Fruit fly (Drosophila melanogaster): ENCODE data around the gene SdhD.

SdhD gene

DNA sequence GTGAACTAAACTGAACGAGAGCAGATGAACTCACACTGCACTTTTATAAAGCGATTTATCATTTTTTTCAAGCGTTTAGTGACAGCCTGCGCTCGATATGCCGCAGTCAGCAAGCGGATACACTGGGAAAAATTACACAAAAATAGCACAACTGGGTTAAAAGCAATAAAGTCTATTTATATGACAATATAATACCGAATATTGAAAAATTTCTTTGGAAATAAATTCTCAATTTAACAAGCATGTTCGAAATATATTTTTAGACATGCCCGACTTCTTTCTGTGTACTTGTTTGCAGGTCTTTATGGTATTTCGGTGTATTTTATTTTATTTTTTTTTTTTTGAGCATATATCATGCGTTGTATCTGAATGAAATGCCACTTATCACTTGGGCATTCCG is 46.5 kb downstream of the SdhD start (continued):
- TF ChIP-seq CG10274 (GFP tag; optimal IDR thresholded peaks at IDR 0.05) (no peak), CG15011 (GFP tag; optimal IDR thresholded peaks at IDR 0.05) (peak; percentile 9), Adf1 (GFP tag; IDR thresholded peaks at IDR 0.05) (no peak), NfI (GFP tag; optimal IDR thresholded peaks at IDR 0.05) (peak; percentile 45), CG11247 (GFP tag; IDR thresholded peaks at IDR 0.05) (no peak), NFAT (GFP tag; IDR thresholded peaks at IDR 0.05) (no peak), tap (tag; optimal IDR thresholded peaks at IDR 0.05) (no peak), zen (tag; optimal IDR thresholded peaks at IDR 0.05) (peak; percentile 79), Nf-YB (GFP tag; optimal IDR thresholded peaks at IDR 0.05) (no peak), HLH3B (GFP tag; IDR thresholded peaks at IDR 0.05) (peak; percentile 9; the same call in 1 of the 2 replicates), Sox102F (GFP tag; optimal IDR thresholded peaks at IDR 0.05) (peak; percentile 84), CHES-1-like (GFP tag; optimal IDR thresholded peaks at IDR 0.05) (no peak), CG9609 (GFP tag; optimal IDR thresholded peaks at IDR 0.05) (peak; percentile 31), CG33557 (GFP tag; optimal IDR thresholded peaks at IDR 0.05) (peak; percentile 33), B-H1 (GFP tag; IDR thresholded peaks at IDR 0.05) (no peak; the same call in 2 of the 3 replicates), cad (GFP tag; optimal IDR thresholded peaks at IDR 0.05) (no peak), wdn (GFP tag; IDR thresholded peaks at IDR 0.05) (0 out of 2 replicates have a peak, but pooled peaks have one; percentile 27), CG7372 (GFP tag; IDR thresholded peaks at IDR 0.05) (no peak), Dref (GFP tag; IDR thresholded peaks at IDR 0.05) (no peak), CG3281 (GFP tag; optimal IDR thresholded peaks at IDR 0.05) (no peak), Vsx1 (GFP tag; optimal IDR thresholded peaks at IDR 0.05) (peak; percentile 39), lab (GFP tag; optimal IDR thresholded peaks at IDR 0.05) (peak; percentile 64), ken (GFP tag; IDR thresholded peaks at IDR 0.05) (peak; percentile 75; the same call in 2 of the 3 replicates), yki (optimal IDR thresholded peaks at IDR 0.05) (no peak), cas (GFP tag; IDR thresholded peaks at IDR 0.05) (no peak), emc (GFP tag; optimal IDR thresholded peaks at IDR 0.05) (no peak), CG13894 (tag; optimal IDR thresholded peaks at IDR 0.05) (no peak), slp2 (GFP tag; optimal IDR thresholded peaks at IDR 0.05) (peak; percentile 44), Awh (GFP tag; IDR thresholded peaks at IDR 0.05) (peak; percentile 60; the same call in 1 of the 2 replicates), knrl (GFP tag; IDR thresholded peaks at IDR 0.05; ENCODE audit: partially characterized antibody) (no peak), Deaf1 (tag; optimal IDR thresholded peaks at IDR 0.05) (peak; percentile 4), Meics (GFP tag; optimal IDR thresholded peaks at IDR 0.05) (no peak), ems (GFP tag; optimal IDR thresholded peaks at IDR 0.05) (no peak), CG12155 (GFP tag; optimal IDR thresholded peaks at IDR 0.05) (peak; percentile 50), crc (GFP tag; optimal IDR thresholded peaks at IDR 0.05) (peak; percentile 2), vvl (GFP tag; IDR thresholded peaks at IDR 0.05) (peak; percentile 74), chn (GFP tag; optimal IDR thresholded peaks at IDR 0.05) (peak; percentile 56), trem (tag; optimal IDR thresholded peaks at IDR 0.05) (peak; percentile 25), ind (GFP tag; optimal IDR thresholded peaks at IDR 0.05) (peak; percentile 17), CG3407 (GFP tag; optimal IDR thresholded peaks at IDR 0.05) (peak; percentile 60), BtbVII (GFP tag; optimal IDR thresholded peaks at IDR 0.05) (no peak), CG11696 (GFP tag; IDR thresholded peaks at IDR 0.05) (peak; percentile 47; the same call in 1 of the 2 replicates), Lpt (GFP tag; optimal IDR thresholded peaks at IDR 0.05) (no peak), croc (GFP tag; conservative IDR thresholded peaks at IDR 0.05) (no peak; the same call in 2 of the 3 replicates), HmgD (GFP tag; optimal IDR thresholded peaks at IDR 0.05) (no peak), CG12236 (GFP tag; optimal IDR thresholded peaks at IDR 0.05) (no peak), eve (GFP tag; optimal IDR thresholded peaks at IDR 0.05) (peak in 1 of 2 experiments; percentile 64), CG12769 (tag; optimal IDR thresholded peaks at IDR 0.05) (peak; percentile 39), Ravus (GFP tag; IDR thresholded peaks at IDR 0.05) (no peak), CG14050 (GFP tag; IDR thresholded peaks at IDR 0.05) (no peak), Doc3 (GFP tag; IDR thresholded peaks at IDR 0.05; ENCODE audit: partially characterized antibody) (no peak), dm (GFP tag; optimal IDR thresholded peaks at IDR 0.05) (no peak), C15 (GFP tag; IDR thresholded peaks at IDR 0.05) (no peak)

All from whole organism, embryonic.